Worm (Caenorhabditis elegans): ENCODE measurements around the gene rike-1.

Gene rike-1

DNA sequence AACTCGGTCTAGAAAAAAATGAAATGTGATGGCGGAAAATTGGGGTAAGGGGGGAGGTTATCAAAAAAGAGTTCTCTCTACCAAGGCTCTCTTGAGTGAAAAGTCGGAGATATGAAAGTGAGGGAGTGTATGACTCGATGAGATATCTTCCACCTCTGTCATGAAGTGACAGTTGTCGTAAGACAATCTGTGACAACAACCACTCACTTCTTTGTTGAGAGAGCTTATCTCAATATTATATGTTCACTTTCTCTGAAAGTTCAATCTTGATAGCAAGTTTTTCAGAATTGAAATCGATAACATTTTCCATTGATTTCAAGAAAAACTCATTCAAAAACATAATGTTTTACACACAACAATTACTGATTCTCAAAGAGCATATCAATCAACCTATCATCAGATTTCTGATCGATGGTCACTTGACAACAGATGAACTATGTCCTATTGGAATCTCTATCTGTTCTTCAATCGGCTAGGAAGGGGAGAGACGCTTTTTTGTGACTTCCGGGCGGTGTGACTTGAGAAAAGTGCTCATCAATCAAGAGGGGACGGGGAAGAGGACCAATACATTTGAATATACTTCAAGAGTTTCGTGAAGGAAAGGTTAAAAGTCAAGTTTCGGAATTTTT is 31.2 kb upstream of the rike-1 start:
- peak; percentile 44 for TF ChIP-seq F13H6.1 (tag; optimal IDR thresholded peaks at IDR 0.05)
- TF ChIP-seq unc-55 (GFP tag; optimal IDR thresholded peaks at IDR 0.05), result no peak
- TF ChIP-seq lsy-2 (tag; optimal IDR thresholded peaks at IDR 0.05), result peak in 1 of 2 experiments; percentile 8

DNA sequence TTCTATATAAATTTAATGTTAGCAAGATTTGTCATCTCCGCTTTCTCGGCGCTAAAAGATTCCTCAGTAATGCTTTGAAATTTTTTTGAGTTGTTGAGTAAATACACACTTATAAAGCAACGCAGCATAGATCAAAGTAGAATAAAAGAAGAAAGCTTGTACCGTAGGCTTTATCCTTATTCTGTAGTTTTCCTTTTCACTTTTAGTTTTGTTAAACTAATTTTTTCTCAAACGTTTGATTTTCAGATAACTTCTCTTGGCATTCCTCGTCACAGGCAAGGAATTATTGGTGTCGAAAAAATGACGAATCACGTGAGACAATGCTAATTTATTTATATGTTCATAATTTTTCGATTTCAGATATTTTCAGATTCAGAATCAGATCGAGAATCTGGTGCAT is 16.9 kb upstream of the rike-1 start, which contains the start of gene C53A5.11:
TSS of gene C53A5.11 (plus strand) at position 301 of the 400 bp plus-strand sequence.
- no peak for TF ChIP-seq elt-1 (tag; optimal IDR thresholded peaks at IDR 0.05)
- no peak for TF ChIP-seq nhr-12 (tag; optimal IDR thresholded peaks at IDR 0.05)
- TF ChIP-seq unc-55 (GFP tag; optimal IDR thresholded peaks at IDR 0.05), result no peak

DNA sequence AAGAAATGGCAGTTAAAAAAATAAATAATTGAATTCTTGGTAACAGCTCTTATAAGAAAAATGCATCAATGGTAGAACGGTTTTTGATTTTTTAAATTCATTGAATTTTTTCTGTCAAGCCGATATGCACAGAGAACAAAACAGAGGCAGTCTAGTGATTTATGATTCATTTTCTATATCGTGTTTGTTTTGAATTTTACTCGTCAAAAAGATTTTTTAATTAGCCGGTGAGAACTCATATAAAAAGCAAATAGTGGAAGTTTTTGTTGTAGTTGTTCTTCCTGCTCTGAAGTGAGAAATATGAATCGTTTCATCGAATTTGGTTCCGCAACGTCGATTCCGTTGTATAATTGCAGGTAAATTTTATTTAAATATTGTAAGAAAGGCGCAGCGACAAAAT is 13.6 kb upstream of the rike-1 start, which contains the start of gene srt-32:
TSS of gene srt-32 (plus strand) at position 301 of the 400 bp plus-strand sequence.
- TF ChIP-seq ztf-4 (tag; optimal IDR thresholded peaks at IDR 0.05) (no peak), elt-1 (tag; optimal IDR thresholded peaks at IDR 0.05) (no peak), C34F6.9 (tag; optimal IDR thresholded peaks at IDR 0.05) (no peak), fos-1 (tag; optimal IDR thresholded peaks at IDR 0.05) (no peak), unc-55 (GFP tag; optimal IDR thresholded peaks at IDR 0.05) (no peak), mab-5 (tag; optimal IDR thresholded peaks at IDR 0.05) (no peak), lin-13 (GFP tag; optimal IDR thresholded peaks at IDR 0.05) (no peak), nhr-12 (tag; optimal IDR thresholded peaks at IDR 0.05) (no peak), nhr-129 (tag; optimal IDR thresholded peaks at IDR 0.05) (no peak), unc-39 (tag; optimal IDR thresholded peaks at IDR 0.05) (no peak), R02D3.7 (tag; optimal IDR thresholded peaks at IDR 0.05) (no peak), zag-1 (tag; optimal IDR thresholded peaks at IDR 0.05) (no peak), ama-1 (optimal IDR thresholded peaks at IDR 0.05) (no peak), ztf-11 (tag; optimal IDR thresholded peaks at IDR 0.05) (no peak)

DNA sequence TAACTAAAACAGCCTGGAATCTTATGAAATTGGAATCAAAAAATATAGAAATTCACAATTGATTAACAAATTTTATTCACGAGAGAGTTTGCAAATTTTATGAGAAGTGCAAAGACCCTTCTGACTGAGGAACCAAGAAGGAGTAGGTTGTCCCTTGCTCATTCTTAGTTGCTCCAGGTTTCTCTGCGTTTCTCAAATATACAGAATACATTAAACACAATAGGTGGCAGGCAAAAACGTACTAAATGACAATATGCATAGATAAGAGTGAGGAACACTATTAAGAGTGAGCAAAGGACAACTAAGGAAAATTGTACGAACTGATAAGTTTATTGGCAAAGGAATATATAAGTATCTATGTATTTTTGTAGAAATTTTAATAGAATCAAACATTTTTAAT is 13.1 kb upstream of the rike-1 start, which contains the start of gene C53A5.9:
TSS of gene C53A5.9 (minus strand) at position 101 of the 400 bp plus-strand sequence.
- TF ChIP-seq peb-1 (tag; optimal IDR thresholded peaks at IDR 0.05) (no peak), nhr-12 (tag; optimal IDR thresholded peaks at IDR 0.05) (no peak), lin-39 (tag; optimal IDR thresholded peaks at IDR 0.05) (no peak), gmeb-1 (tag; optimal IDR thresholded peaks at IDR 0.05) (no peak), unc-39 (tag; optimal IDR thresholded peaks at IDR 0.05) (no peak), nhr-10 (tag; optimal IDR thresholded peaks at IDR 0.05) (no peak), skn-1 (tag; optimal IDR thresholded peaks at IDR 0.05) (no peak), R02D3.7 (tag; optimal IDR thresholded peaks at IDR 0.05) (no peak), ama-1 (optimal IDR thresholded peaks at IDR 0.05) (no peak), C34F6.9 (tag; optimal IDR thresholded peaks at IDR 0.05) (no peak), Y55F3AM.14 (GFP tag; optimal IDR thresholded peaks at IDR 0.05) (no peak), blmp-1 (tag; optimal IDR thresholded peaks at IDR 0.05; ENCODE audit: insufficient read depth) (no peak), mbf-1 (tag; optimal IDR thresholded peaks at IDR 0.05) (no peak), ztf-11 (tag; optimal IDR thresholded peaks at IDR 0.05) (no peak), nhr-11 (tag; optimal IDR thresholded peaks at IDR 0.05) (no peak)

DNA sequence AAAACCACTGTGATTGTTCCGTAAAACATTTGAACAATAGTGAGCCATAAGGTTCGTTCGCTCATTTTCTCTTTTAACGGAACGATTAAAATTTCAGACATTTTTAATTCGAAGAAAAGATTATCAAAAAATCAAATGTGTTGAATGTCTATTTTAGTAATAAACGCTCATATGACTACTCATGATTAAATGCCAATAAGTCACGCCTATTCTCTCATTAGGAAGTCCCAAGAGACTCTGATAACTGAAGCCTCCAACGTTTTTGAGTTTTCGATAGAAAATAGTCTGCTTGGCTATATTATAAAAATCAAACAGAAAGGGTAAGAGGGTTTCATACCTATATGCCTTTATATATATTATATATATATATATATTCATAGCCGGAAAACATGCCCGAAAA is 10.5 kb upstream of the rike-1 start, which contains the start of gene srg-47:
TSS of gene srg-47 (minus strand) at position 101 of the 400 bp plus-strand sequence.
- TF ChIP-seq unc-39 (tag; optimal IDR thresholded peaks at IDR 0.05), result no peak
- TF ChIP-seq elt-3 (tag; optimal IDR thresholded peaks at IDR 0.05), result no peak
- TF ChIP-seq sma-9 (GFP tag; optimal IDR thresholded peaks at IDR 0.05), result no peak
- no peak for TF ChIP-seq sma-9 (tag; optimal IDR thresholded peaks at IDR 0.05)
- TF ChIP-seq nhr-77 (tag; optimal IDR thresholded peaks at IDR 0.05), result no peak

DNA sequence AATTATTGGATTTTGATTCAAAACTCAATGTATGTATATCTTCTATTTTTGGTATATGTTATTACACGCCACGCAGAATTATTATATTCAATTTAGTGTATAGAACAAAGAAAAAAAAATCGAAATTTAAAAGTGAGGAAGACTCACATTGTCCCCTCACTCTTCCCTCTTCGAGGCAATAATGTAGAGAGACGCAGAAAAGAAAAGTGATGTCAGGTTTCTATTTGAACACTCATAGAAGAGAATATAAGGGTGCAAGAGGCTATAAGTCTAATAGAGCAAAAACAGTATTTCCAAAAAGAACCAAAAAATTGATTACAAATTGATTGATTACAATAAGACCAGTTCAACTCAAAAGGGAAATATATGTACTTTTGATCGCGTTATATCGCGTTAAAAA is 2.8 kb upstream of the rike-1 start:
- TF ChIP-seq ama-1 (optimal IDR thresholded peaks at IDR 0.05), result no peak
- peak; percentile 34 for TF ChIP-seq C34F6.9 (tag; optimal IDR thresholded peaks at IDR 0.05)
- TF ChIP-seq nhr-11 (tag; optimal IDR thresholded peaks at IDR 0.05), result no peak
- no peak for TF ChIP-seq egl-27 (tag; optimal IDR thresholded peaks at IDR 0.05)
- no peak for TF ChIP-seq nhr-12 (tag; optimal IDR thresholded peaks at IDR 0.05)
- TF ChIP-seq fos-1 (tag; optimal IDR thresholded peaks at IDR 0.05), result peak; percentile 16

DNA sequence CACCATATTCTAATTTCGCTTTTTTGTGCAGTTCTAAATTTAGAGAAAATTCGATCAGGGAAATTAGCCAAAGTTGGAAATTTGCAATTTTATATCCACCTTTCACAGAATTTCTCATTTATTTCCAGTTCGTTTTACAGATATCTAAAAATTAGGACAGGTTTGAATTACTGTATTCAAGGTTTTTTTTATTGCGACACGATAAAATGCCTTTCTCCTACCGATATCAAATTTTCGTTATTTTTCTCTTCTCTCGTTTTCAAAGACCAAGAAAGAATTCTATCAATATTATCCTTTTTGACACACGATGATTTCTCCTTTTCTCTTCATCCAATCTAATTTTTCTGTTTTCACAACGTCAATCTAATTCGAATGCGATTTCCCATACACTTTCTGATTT is 903 bp upstream of the rike-1 start, which contains the start of gene C53A5.13:
TSS of gene C53A5.13 (plus strand) at position 301 of the 400 bp plus-strand sequence.
- TF ChIP-seq lin-13 (GFP tag; optimal IDR thresholded peaks at IDR 0.05), result no peak
- no peak for TF ChIP-seq nhr-23 (tag; optimal IDR thresholded peaks at IDR 0.05)
- no peak for TF ChIP-seq elt-3 (tag; optimal IDR thresholded peaks at IDR 0.05)
- no peak for TF ChIP-seq unc-62 (GFP tag; optimal IDR thresholded peaks at IDR 0.05)
- TF ChIP-seq fos-1 (tag; optimal IDR thresholded peaks at IDR 0.05), result no peak
- TF ChIP-seq egl-27 (tag; optimal IDR thresholded peaks at IDR 0.05), result no peak

Data from whole organism, L2 larva.